Worm (Caenorhabditis elegans) whole organism, early embryonic: ENCODE measurements around the gene F14H12.17.

Experiments
- ama-1 ChIP-seq: fragments of 150-350 bp; optimal IDR thresholded peaks from 2 replicates; lab custom pipeline; 2014
- flt-1 ChIP-seq: fragments of 200-800 bp; sonication (Bioruptor generic); IDR thresholded peaks from 2 replicates; pipeline ENCODE4 v1.3.6; 2022; ENCODE audit warnings: missing genetic modification characterization, missing compliant biosample characterization
- tbx-37 ChIP-seq: fragments of 200-800 bp; sonication (Bioruptor generic); conservative IDR thresholded peaks from 2 replicates; pipeline ENCODE4 v1.3.6; 2022; ENCODE audit warnings: missing genetic modification reagents, missing genetic modification characterization, missing compliant biosample characterization
- tra-4 ChIP-seq: sonication (generic microtip); optimal IDR thresholded peaks from 2 replicates; lab custom pipeline; 2017; ENCODE audit warnings: missing genetic modification characterization, missing compliant biosample characterization

ce11 chrX:4402854-4403253, 39.8 kb upstream of the F14H12.17 start, which contains the start of gene D1079.1:
- TF ChIP-seq ama-1 (no peak), tbx-37 (GFP tag; lab: Robert Waterston, UW) (no peak), tra-4 (no peak), flt-1 (no peak)
